Worm (Caenorhabditis elegans) whole organism, L1 larva: Measurements from ENCODE around the gene rars-1.

ENCODE experiments used
- C04F5.9 ChIP-seq: sonication (generic microtip); optimal IDR thresholded peaks from 2 replicates; lab custom pipeline; 2016; ENCODE audit warnings: missing genetic modification characterization, missing compliant biosample characterization
- Y116A8C.19 ChIP-seq: sonication (generic microtip); optimal IDR thresholded peaks from 2 replicates; lab custom pipeline; 2016; ENCODE audit warnings: missing compliant biosample characterization, missing genetic modification characterization, borderline replicate concordance
- ama-1 ChIP-seq: fragments of 150-350 bp; optimal IDR thresholded peaks from 2 replicates; lab custom pipeline; 2014
- ceh-82 ChIP-seq, 3 experiments: fragments of 150-350 bp in 1 of 3; sonication (generic microtip) in 2 of 3; optimal IDR thresholded peaks; 2 replicates each; lab custom pipeline; 2014 to 2017; ENCODE audit warnings: missing biosample characterization in 3 of 3, missing genetic modification characterization in 3 of 3
- dpl-1 ChIP-seq, 3 experiments: fragments of 150-350 bp in 2 of 3; sonication (generic microtip) in 1 of 3; optimal IDR thresholded peaks; 2 replicates each; lab custom pipeline; 2014 to 2017; ENCODE audit warnings: missing biosample characterization in 3 of 3, missing genetic modification characterization in 3 of 3, missing genetic modification reagents in 3 of 3
- dsc-1 ChIP-seq: sonication (generic microtip); optimal IDR thresholded peaks from 2 replicates; lab custom pipeline; 2016; ENCODE audit warnings: mild to moderate bottlenecking, missing genetic modification characterization, missing compliant biosample characterization
- efl-1 ChIP-seq, 4 experiments: fragments of 150-350 bp; optimal IDR thresholded peaks in 3 of 4; peaks in 1 of 4; 1 replicate in 1 of 4; 2 replicates in 3 of 4; lab custom pipeline; 2014; ENCODE audit warnings: missing biosample characterization in 2 of 4, missing genetic modification characterization in 2 of 4, missing genetic modification reagents in 2 of 4
- egl-13 ChIP-seq: sonication (generic microtip); optimal IDR thresholded peaks from 2 replicates; lab custom pipeline; 2016; ENCODE audit warnings: missing genotype, missing genetic modification reagents, missing genetic modification characterization, missing compliant biosample characterization
- fkh-10 ChIP-seq: sonication (generic microtip); optimal IDR thresholded peaks from 2 replicates; lab custom pipeline; 2017; ENCODE audit warnings: missing biosample characterization, missing genetic modification reagents, missing genetic modification characterization
- fkh-4 ChIP-seq: sonication (generic microtip); optimal IDR thresholded peaks from 2 replicates; lab custom pipeline; 2016; ENCODE audit warnings: missing compliant biosample characterization, missing genetic modification characterization, borderline replicate concordance
- fkh-8 ChIP-seq: sonication (generic microtip); optimal IDR thresholded peaks from 2 replicates; lab custom pipeline; 2016; ENCODE audit warnings: mild to moderate bottlenecking, missing genetic modification characterization, missing compliant biosample characterization
- fos-1 ChIP-seq: fragments of 150-350 bp; optimal IDR thresholded peaks from 2 replicates; lab custom pipeline; 2014; ENCODE audit warnings: missing biosample characterization, missing genetic modification characterization
- isw-1 ChIP-seq: fragments of 200-800 bp; sonication (Bioruptor generic); IDR thresholded peaks from 2 replicates; pipeline ENCODE4 v1.3.6; 2022; ENCODE audit warnings: missing genetic modification characterization, missing compliant biosample characterization
- jun-1 ChIP-seq: fragments of 150-350 bp; optimal IDR thresholded peaks from 2 replicates; lab custom pipeline; 2014; ENCODE audit warnings: missing biosample characterization, missing genetic modification reagents, missing genetic modification characterization
- lin-14 ChIP-seq: fragments of 200-800 bp; sonication (Bioruptor generic); optimal IDR thresholded peaks from 2 replicates; lab custom pipeline; 2018; ENCODE audit warnings: mild to moderate bottlenecking, missing genetic modification characterization, moderate library complexity, missing compliant biosample characterization
- lin-35 ChIP-seq, 2 experiments: fragments of 150-350 bp; optimal IDR thresholded peaks; 2 replicates each; lab custom pipeline; 2014; ENCODE audit warnings: missing biosample characterization in 2 of 2, missing genetic modification characterization in 2 of 2, missing genetic modification reagents in 2 of 2
- lin-39 ChIP-seq: fragments of 150-350 bp; optimal IDR thresholded peaks from 2 replicates; lab custom pipeline; 2014; ENCODE audit warnings: missing biosample characterization, missing genetic modification reagents, missing genetic modification characterization
- lsy-2 ChIP-seq, 2 experiments: fragments of 150-350 bp; optimal IDR thresholded peaks; 2 replicates each; lab custom pipeline; 2014; ENCODE audit warnings: missing biosample characterization in 2 of 2, missing genetic modification characterization in 2 of 2
- mab-9 ChIP-seq: fragments of 200-800 bp; sonication (Bioruptor generic); IDR thresholded peaks from 2 replicates; pipeline ENCODE4 v1.3.6; 2022; ENCODE audit warnings: missing genetic modification reagents, missing genetic modification characterization, missing compliant biosample characterization
- mdl-1 ChIP-seq, 2 experiments: fragments of 150-350 bp; optimal IDR thresholded peaks; 2 replicates each; lab custom pipeline; 2014 to 2017; ENCODE audit warnings: missing biosample characterization in 2 of 2, missing genetic modification characterization in 2 of 2, inconsistent platforms in 1 of 2
- mep-1 ChIP-seq: fragments of 150-350 bp; optimal IDR thresholded peaks from 2 replicates; lab custom pipeline; 2014; ENCODE audit warnings: missing biosample characterization, missing genetic modification characterization
- nhr-19 ChIP-seq: fragments of 200-800 bp; sonication (Bioruptor generic); conservative IDR thresholded peaks from 2 replicates; pipeline ENCODE4 v1.3.6; 2022; ENCODE audit warnings: missing genetic modification characterization, missing compliant biosample characterization
- nhr-20 ChIP-seq: sonication (generic microtip); optimal IDR thresholded peaks from 2 replicates; lab custom pipeline; 2016; ENCODE audit warnings: mild to moderate bottlenecking, missing genetic modification characterization, missing compliant biosample characterization
- nhr-28 ChIP-seq: fragments of 150-350 bp; optimal IDR thresholded peaks from 2 replicates; lab custom pipeline; 2014; ENCODE audit warnings: missing biosample characterization, missing genetic modification characterization
- nhr-47 ChIP-seq: sonication (generic microtip); optimal IDR thresholded peaks from 2 replicates; lab custom pipeline; 2016; ENCODE audit warnings: mild to moderate bottlenecking, missing genetic modification characterization, moderate library complexity, missing compliant biosample characterization
- nhr-71 ChIP-seq: sonication (generic microtip); optimal IDR thresholded peaks from 2 replicates; lab custom pipeline; 2016; ENCODE audit warnings: mild to moderate bottlenecking, missing genetic modification characterization, moderate library complexity, missing compliant biosample characterization
- nhr-85 ChIP-seq: sonication (generic microtip); peaks from one replicate; lab custom pipeline; 2016; ENCODE audit warnings: missing genetic modification characterization, inconsistent platforms, missing compliant biosample characterization
- pqm-1 ChIP-seq: sonication (generic microtip); optimal IDR thresholded peaks from 3 replicates; lab custom pipeline; 2017; ENCODE audit warnings: missing biosample characterization, missing genetic modification characterization
- rnt-1 ChIP-seq: sonication (generic microtip); optimal IDR thresholded peaks from 2 replicates; lab custom pipeline; 2016; ENCODE audit warnings: mild to moderate bottlenecking, missing genetic modification characterization, moderate library complexity, missing compliant biosample characterization
- snpc-4 ChIP-seq: fragments of 150-350 bp; optimal IDR thresholded peaks from 2 replicates; lab custom pipeline; 2014; ENCODE audit warnings: missing biosample characterization, missing genetic modification characterization
- snu-23 ChIP-seq: sonication (generic microtip); optimal IDR thresholded peaks from 2 replicates; lab custom pipeline; 2016; ENCODE audit warnings: missing genetic modification characterization, missing compliant biosample characterization
- sptf-1 ChIP-seq: fragments of 150-350 bp; optimal IDR thresholded peaks from 2 replicates; lab custom pipeline; 2014; ENCODE audit warnings: missing biosample characterization, missing genetic modification characterization
- sup-37 ChIP-seq: fragments of 200-800 bp; sonication (Bioruptor generic); optimal IDR thresholded peaks from 2 replicates; lab custom pipeline; 2018; ENCODE audit warnings: mild to moderate bottlenecking, missing genetic modification characterization, missing compliant biosample characterization
- swsn-7 ChIP-seq: sonication (generic microtip); optimal IDR thresholded peaks from 2 replicates; lab custom pipeline; 2016; ENCODE audit warnings: missing genetic modification characterization, missing compliant biosample characterization
- tbx-2 ChIP-seq: sonication (generic microtip); optimal IDR thresholded peaks from 2 replicates; lab custom pipeline; 2016; ENCODE audit warnings: missing genetic modification characterization, missing compliant biosample characterization
- unc-86 ChIP-seq: sonication (generic microtip); optimal IDR thresholded peaks from 2 replicates; lab custom pipeline; 2016; ENCODE audit warnings: missing genetic modification characterization, missing compliant biosample characterization
- unc-98 ChIP-seq: fragments of 200-800 bp; sonication (Bioruptor generic); IDR thresholded peaks from 2 replicates; pipeline ENCODE4 v1.3.6; 2022; ENCODE audit warnings: missing genetic modification characterization, missing compliant biosample characterization
- vab-15 ChIP-seq: sonication (generic microtip); optimal IDR thresholded peaks from 2 replicates; lab custom pipeline; 2017; ENCODE audit warnings: missing genotype, mild to moderate bottlenecking, missing genetic modification characterization, missing compliant biosample characterization
- xbp-1 ChIP-seq: sonication (generic microtip); optimal IDR thresholded peaks from 2 replicates; lab custom pipeline; 2016; ENCODE audit warnings: missing genetic modification characterization, missing compliant biosample characterization
- zag-1 ChIP-seq: fragments of 150-350 bp; optimal IDR thresholded peaks from 2 replicates; lab custom pipeline; 2014; ENCODE audit warnings: missing biosample characterization, missing genetic modification characterization
- zip-4 ChIP-seq: fragments of 200-800 bp; sonication (Bioruptor generic); optimal IDR thresholded peaks from 2 replicates; lab custom pipeline; 2018; ENCODE audit warnings: mild to moderate bottlenecking, missing genetic modification characterization, moderate library complexity, missing compliant biosample characterization

The rars-1 gene

DNA sequence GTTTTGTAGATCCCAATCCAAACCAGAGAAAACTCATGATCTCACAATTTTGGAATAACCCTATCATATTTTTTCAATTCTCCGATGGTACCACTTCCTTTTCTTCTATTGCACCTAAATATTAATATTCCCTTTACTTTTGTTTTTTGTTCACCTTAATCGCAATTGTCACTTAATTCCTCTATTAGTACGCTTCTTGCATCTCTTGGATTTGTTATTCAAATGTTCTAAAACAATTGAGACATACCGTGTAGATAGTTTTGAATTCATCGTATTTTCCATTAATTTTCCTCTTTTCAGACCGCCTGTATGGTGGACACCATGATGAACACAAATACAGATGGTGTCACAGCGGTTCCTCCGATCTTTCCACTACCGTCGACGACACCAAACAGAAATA, 34.8 kb upstream of the rars-1 start, which contains the start of gene flh-2:
Gene flh-2 (plus strand): TSS at position 301 of the 400 bp plus-strand sequence.
- TF ChIP-seq C04F5.9 (tag; lab: Kevin White, UChicago): no peak
- TF ChIP-seq dsc-1: no peak
- TF ChIP-seq nhr-28 (tag; lab: Kevin White, UChicago): no peak
- no peak for TF ChIP-seq mab-9 (GFP tag; lab: Robert Waterston, UW)
- no peak for TF ChIP-seq fos-1 (tag; lab: Kevin White, UChicago)
- TF ChIP-seq tbx-2 (tag; lab: Kevin White, UChicago): no peak
- no peak for TF ChIP-seq jun-1 (tag; lab: Kevin White, UChicago)
- TF ChIP-seq nhr-19 (GFP tag; lab: Robert Waterston, UW): no peak

DNA sequence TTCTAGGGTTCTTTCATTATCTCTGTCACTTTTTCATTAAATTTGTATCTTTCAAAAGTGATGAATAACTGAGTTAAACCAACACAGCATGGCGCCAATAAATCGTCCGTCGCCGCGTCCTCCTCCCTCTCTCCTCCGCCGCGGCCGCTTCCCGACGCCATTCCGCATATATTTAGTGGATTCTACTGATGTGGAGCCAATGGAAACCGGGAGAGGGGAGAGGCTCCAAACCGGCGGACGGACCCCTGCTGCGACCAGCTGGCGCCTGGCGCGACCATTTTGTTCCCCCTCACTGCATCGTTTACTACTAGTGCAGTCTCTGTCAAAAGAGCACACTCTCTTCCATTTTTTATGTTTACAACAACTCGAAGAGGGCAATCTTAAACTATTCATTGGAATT, 34.2 kb upstream of the rars-1 start:
- TF ChIP-seq zip-4 (GFP tag; lab: Kevin White, UChicago): no peak
- no peak for TF ChIP-seq fkh-4
- TF ChIP-seq ama-1 (lab: Kevin White, UChicago): no peak
- TF ChIP-seq vab-15 (tag; lab: Kevin White, UChicago): no peak
- TF ChIP-seq xbp-1: no peak
- no peak for TF ChIP-seq nhr-19 (GFP tag; lab: Robert Waterston, UW)
- no peak for TF ChIP-seq fkh-8

DNA sequence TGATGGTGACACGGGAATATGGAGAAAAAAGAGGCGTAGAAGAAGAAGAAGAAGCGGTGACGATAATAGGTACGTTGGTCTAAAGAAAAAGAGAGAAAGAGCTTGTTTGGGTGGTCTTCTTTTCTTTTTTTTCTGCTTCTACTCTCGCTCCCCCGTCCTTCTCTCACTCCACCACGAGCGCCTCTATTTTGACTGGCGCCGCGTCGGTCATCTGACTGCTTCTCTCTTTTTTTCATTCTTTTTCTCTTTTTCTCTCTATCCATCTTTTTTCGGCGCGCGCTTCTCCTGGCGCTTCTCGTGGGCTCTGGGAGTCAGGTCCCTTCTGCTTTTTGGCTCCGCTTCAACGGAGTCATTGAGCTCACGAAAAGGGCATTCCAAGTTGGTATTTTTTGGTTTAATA, 33.4 kb upstream of the rars-1 start:
- TF ChIP-seq lin-14 (GFP tag; lab: Kevin White, UChicago) (peak; percentile 89), swsn-7 (tag; lab: Kevin White, UChicago) (peak; percentile 44), lsy-2 (tag; optimal IDR thresholded peaks at IDR 0.05; lab: Kevin White, UChicago) (peak; percentile 25 to 57), ceh-82 (tag; optimal IDR thresholded peaks at IDR 0.05; lab: Kevin White, UChicago) (peak in 2 of 3 experiments; percentile 22 to 47), mep-1 (tag; lab: Kevin White, UChicago) (peak; percentile 43), Y116A8C.19 (tag; lab: Kevin White, UChicago) (no peak), egl-13 (tag; lab: Kevin White, UChicago) (no peak), tbx-2 (tag; lab: Kevin White, UChicago) (peak; percentile 32), fkh-8 (peak; percentile 77), snu-23 (GFP tag; lab: Kevin White, UChicago) (peak; percentile 57), nhr-85 (tag; lab: Kevin White, UChicago) (no peak), nhr-71 (tag; lab: Kevin White, UChicago) (peak; percentile 63), sptf-1 (tag; lab: Kevin White, UChicago) (no peak), nhr-20 (tag; lab: Kevin White, UChicago) (peak; percentile 27), rnt-1 (tag; lab: Kevin White, UChicago) (peak; percentile 41), snpc-4 (tag; lab: Kevin White, UChicago) (peak; percentile 15), unc-98 (GFP tag; lab: Robert Waterston, UW) (no peak), xbp-1 (peak; percentile 16), zag-1 (tag; lab: Kevin White, UChicago) (no peak), mdl-1 (tag; optimal IDR thresholded peaks at IDR 0.05; lab: Kevin White, UChicago) (peak in 1 of 2 experiments; percentile 19), pqm-1 (no peak), lin-39 (tag; lab: Kevin White, UChicago) (no peak), lin-35 (GFP tag; optimal IDR thresholded peaks at IDR 0.05; lab: Kevin White, UChicago) (peak; percentile 36 to 56), dpl-1 (GFP tag; optimal IDR thresholded peaks at IDR 0.05; lab: Kevin White, UChicago) (peak; percentile 5 to 34 (median 31)), fkh-10 (GFP tag; lab: Kevin White, UChicago) (peak; percentile 1), efl-1 (optimal IDR thresholded peaks at IDR 0.05; lab: Kevin White, UChicago) (peak; percentile 40 to 48), efl-1 (GFP tag; optimal IDR thresholded peaks at IDR 0.05 in 1 of 2; lab: Kevin White, UChicago) (peak in 1 of 2 experiments; percentile 31), nhr-47 (tag; lab: Kevin White, UChicago) (peak; percentile 47), jun-1 (tag; lab: Kevin White, UChicago) (no peak), unc-86 (tag; lab: Kevin White, UChicago) (peak; percentile 49), sup-37 (no peak), isw-1 (GFP tag; lab: Robert Waterston, UW) (peak; percentile 29)
- TF ChIP-seq, all 84 proteins: peak for 21
